Fruit fly (Drosophila melanogaster): ENCODE data around the gene CG18530.

- no peak for TF ChIP-seq cas (GFP tag; IDR thresholded peaks at IDR 0.05)
- no peak for TF ChIP-seq CG16863 (GFP tag; optimal IDR thresholded peaks at IDR 0.05)
- TF ChIP-seq eyg (GFP tag; optimal IDR thresholded peaks at IDR 0.05), result no peak
- TF ChIP-seq Myb (GFP tag; optimal IDR thresholded peaks at IDR 0.05), result no peak
- no peak for TF ChIP-seq fu2 (GFP tag; optimal IDR thresholded peaks at IDR 0.05)
- no peak for TF ChIP-seq MESR4 (GFP tag; optimal IDR thresholded peaks at IDR 0.05)
- no peak for TF ChIP-seq sima (GFP tag; optimal IDR thresholded peaks at IDR 0.05)
- TF ChIP-seq prd (optimal IDR thresholded peaks at IDR 0.05), result no peak
- TF ChIP-seq prd (GFP tag; IDR thresholded peaks at IDR 0.05), result no peak
- no peak for TF ChIP-seq Dad (GFP tag; optimal IDR thresholded peaks at IDR 0.05)
Observed at dm6 chr3R:12642051-12642532, 8.9 kb downstream of the CG18530 start, which contains the start of gene CG6753.

Data from whole organism, embryonic.